Worm (Caenorhabditis elegans): ENCODE results near the gene srd-34.

DNA sequence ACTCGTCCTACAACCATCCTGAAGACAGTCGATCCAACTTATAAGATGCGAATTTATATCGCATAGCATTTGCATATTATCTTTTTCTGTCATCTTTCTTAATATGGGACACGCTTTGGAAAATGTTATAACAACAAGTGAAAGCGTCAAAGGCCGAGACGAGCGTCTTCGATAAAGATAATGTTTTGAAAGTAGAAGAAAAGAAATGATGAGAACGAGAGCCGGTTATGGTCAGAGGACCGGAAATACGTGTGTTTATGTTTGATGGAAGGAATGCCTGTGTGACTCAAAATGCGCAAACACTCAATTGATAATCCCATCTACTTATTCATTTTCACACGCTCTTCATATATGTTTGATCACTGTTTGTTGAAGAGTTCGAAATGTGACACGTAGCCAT, 45.9 kb downstream of the srd-34 start, which contains the start of gene C35A5.11:
- TF ChIP-seq sea-2 (GFP tag; optimal IDR thresholded peaks at IDR 0.05) (no peak), ama-1 (optimal IDR thresholded peaks at IDR 0.05) (no peak), nfya-1 (tag; optimal IDR thresholded peaks at IDR 0.05; ENCODE audit: insufficient read depth) (no peak), pqm-1 (tag; optimal IDR thresholded peaks at IDR 0.05) (no peak), snpc-4 (tag; optimal IDR thresholded peaks at IDR 0.05) (no peak)
